Worm (Caenorhabditis elegans): ENCODE data around the gene nhr-11.

Gene nhr-11

ce11 chrIV:9063518-9063917, 6.3 kb upstream of the nhr-11 start:
- no peak for TF ChIP-seq sem-4 (tag; optimal IDR thresholded peaks at IDR 0.05)
- TF ChIP-seq unc-55 (GFP tag; optimal IDR thresholded peaks at IDR 0.05), result no peak
- no peak for TF ChIP-seq skn-1 (tag; optimal IDR thresholded peaks at IDR 0.05)
- TF ChIP-seq alr-1 (tag; optimal IDR thresholded peaks at IDR 0.05), result no peak
- TF ChIP-seq sma-3 (GFP tag; optimal IDR thresholded peaks at IDR 0.05), result no peak
- TF ChIP-seq nhr-23 (tag; optimal IDR thresholded peaks at IDR 0.05), result no peak
- no peak for TF ChIP-seq peb-1 (tag; optimal IDR thresholded peaks at IDR 0.05)
- no peak for TF ChIP-seq Y55F3AM.14 (GFP tag; optimal IDR thresholded peaks at IDR 0.05)
- no peak for TF ChIP-seq gmeb-1 (tag; optimal IDR thresholded peaks at IDR 0.05)
- TF ChIP-seq nhr-12 (tag; optimal IDR thresholded peaks at IDR 0.05), result no peak
- TF ChIP-seq unc-39 (tag; optimal IDR thresholded peaks at IDR 0.05), result no peak
- no peak for TF ChIP-seq ZK546.5 (tag; optimal IDR thresholded peaks at IDR 0.05)
- no peak for TF ChIP-seq unc-62 (GFP tag; optimal IDR thresholded peaks at IDR 0.05)
- no peak for TF ChIP-seq ceh-82 (tag; optimal IDR thresholded peaks at IDR 0.05)
- no peak for TF ChIP-seq nhr-10 (tag; optimal IDR thresholded peaks at IDR 0.05)
- TF ChIP-seq aly-2 (tag; optimal IDR thresholded peaks at IDR 0.05), result no peak
- TF ChIP-seq nhr-6 (tag; optimal IDR thresholded peaks at IDR 0.05), result no peak
- peak; percentile 49 for TF ChIP-seq nhr-129 (tag; optimal IDR thresholded peaks at IDR 0.05)
- TF ChIP-seq lin-39 (tag; optimal IDR thresholded peaks at IDR 0.05), result no peak
- TF ChIP-seq nhr-11 (tag; optimal IDR thresholded peaks at IDR 0.05), result no peak
- no peak for TF ChIP-seq lin-13 (GFP tag; optimal IDR thresholded peaks at IDR 0.05)
- no peak for TF ChIP-seq ama-1 (optimal IDR thresholded peaks at IDR 0.05)
- TF ChIP-seq ztf-11 (tag; optimal IDR thresholded peaks at IDR 0.05), result no peak
- TF ChIP-seq elt-1 (tag; optimal IDR thresholded peaks at IDR 0.05), result no peak
- no peak for TF ChIP-seq nhr-25 (tag; optimal IDR thresholded peaks at IDR 0.05)
- TF ChIP-seq snpc-4 (tag; optimal IDR thresholded peaks at IDR 0.05), result no peak
- TF ChIP-seq C34F6.9 (tag; optimal IDR thresholded peaks at IDR 0.05), result no peak
- no peak for TF ChIP-seq blmp-1 (tag; optimal IDR thresholded peaks at IDR 0.05; ENCODE audit: insufficient read depth)
- TF ChIP-seq nhr-237 (tag; optimal IDR thresholded peaks at IDR 0.05), result no peak
- TF ChIP-seq lin-11 (tag; optimal IDR thresholded peaks at IDR 0.05), result no peak
- TF ChIP-seq ztf-4 (tag; optimal IDR thresholded peaks at IDR 0.05), result no peak
- no peak for TF ChIP-seq dmd-4 (tag; optimal IDR thresholded peaks at IDR 0.05)
- no peak for TF ChIP-seq ztf-1 (GFP tag; conservative IDR thresholded peaks at IDR 0.05)
- peak; percentile 54 for TF ChIP-seq crh-2 (tag; optimal IDR thresholded peaks at IDR 0.05)
- TF ChIP-seq sma-9 (GFP tag; optimal IDR thresholded peaks at IDR 0.05), result peak; percentile 61
- TF ChIP-seq sma-9 (tag; optimal IDR thresholded peaks at IDR 0.05), result no peak
- no peak for TF ChIP-seq ceh-16 (tag; optimal IDR thresholded peaks at IDR 0.05)
- TF ChIP-seq nhr-21 (tag; optimal IDR thresholded peaks at IDR 0.05), result peak; percentile 48
- no peak for TF ChIP-seq mdl-1 (tag; optimal IDR thresholded peaks at IDR 0.05)
- no peak for TF ChIP-seq zag-1 (tag; optimal IDR thresholded peaks at IDR 0.05)
- TF ChIP-seq mab-5 (tag; optimal IDR thresholded peaks at IDR 0.05), result no peak
- no peak for TF ChIP-seq R02D3.7 (tag; optimal IDR thresholded peaks at IDR 0.05)
- TF ChIP-seq F13H6.1 (tag; optimal IDR thresholded peaks at IDR 0.05), result peak; percentile 31
- TF ChIP-seq lsy-2 (tag; optimal IDR thresholded peaks at IDR 0.05), result peak in 1 of 2 experiments; percentile 36
- TF ChIP-seq mbf-1 (tag; optimal IDR thresholded peaks at IDR 0.05), result no peak
- peak; percentile 10 for TF ChIP-seq fos-1 (tag; optimal IDR thresholded peaks at IDR 0.05)
- no peak for TF ChIP-seq elt-3 (tag; optimal IDR thresholded peaks at IDR 0.05)

ce11 chrIV:9070188-9070587, 385 bp downstream of the nhr-11 start:
- peak; percentile 22 for TF ChIP-seq fos-1 (tag; optimal IDR thresholded peaks at IDR 0.05)
- TF ChIP-seq zag-1 (tag; optimal IDR thresholded peaks at IDR 0.05), result no peak
- no peak for TF ChIP-seq sma-3 (GFP tag; optimal IDR thresholded peaks at IDR 0.05)
- no peak for TF ChIP-seq ztf-1 (GFP tag; conservative IDR thresholded peaks at IDR 0.05)
